Fruit fly (Drosophila melanogaster): ENCODE measurements around the gene CG5381.

- TF ChIP-seq Hr83 (GFP tag; optimal IDR thresholded peaks at IDR 0.05; ENCODE audit: poor library complexity, severe bottlenecking) (no peak), Hr78 (GFP tag; optimal IDR thresholded peaks at IDR 0.05) (no peak), fru (GFP tag; optimal IDR thresholded peaks at IDR 0.05) (no peak), OdsH (GFP tag; optimal IDR thresholded peaks at IDR 0.05) (no peak), psq (GFP tag; optimal IDR thresholded peaks at IDR 0.05) (no peak), Abd-B (GFP tag; optimal IDR thresholded peaks at IDR 0.05) (no peak), tai (GFP tag; optimal IDR thresholded peaks at IDR 0.05) (no peak), Sp1 (GFP tag; optimal IDR thresholded peaks at IDR 0.05) (no peak), Myc (optimal IDR thresholded peaks at IDR 0.05) (no peak)
Measured at dm6 chr2L:10339841-10340240, 16.9 kb upstream of the CG5381 start.

Measured in whole organism, wandering third instar larva.